Worm (Caenorhabditis elegans) whole organism, L4 larva: ENCODE results near the gene R11G10.3.

Experiments
- F26F4.8 ChIP-seq: fragments of 200-800 bp; sonication (Bioruptor generic); conservative IDR thresholded peaks from 2 replicates; pipeline ENCODE4 v1.3.6; 2022; ENCODE audit warnings: missing genetic modification characterization, missing compliant biosample characterization
- T20F7.1 ChIP-seq: fragments of 200-800 bp; sonication (Bioruptor generic); optimal IDR thresholded peaks from 2 replicates; lab custom pipeline; 2018; ENCODE audit warnings: mild to moderate bottlenecking, missing genetic modification characterization, missing compliant biosample characterization
- T26A8.4 ChIP-seq: fragments of 200-800 bp; sonication (Bioruptor generic); IDR thresholded peaks from 2 replicates; pipeline ENCODE4 v1.3.6; 2022; ENCODE audit warnings: missing genetic modification characterization, missing compliant biosample characterization
- ZK337.2 ChIP-seq: fragments of 200-800 bp; sonication (Bioruptor generic); IDR thresholded peaks from 2 replicates; pipeline ENCODE4 v1.3.6; 2022; ENCODE audit warnings: missing genetic modification reagents, missing genetic modification characterization, missing compliant biosample characterization
- aha-1 ChIP-seq: fragments of 150-350 bp; peaks from one replicate; lab custom pipeline; 2014; ENCODE audit warnings: missing biosample characterization, missing genetic modification characterization
- arid-1 ChIP-seq: fragments of 200-800 bp; sonication (Bioruptor generic); conservative IDR thresholded peaks from 2 replicates; pipeline ENCODE4 v1.3.6; 2022; ENCODE audit warnings: missing genetic modification reagents, missing genetic modification characterization, missing compliant biosample characterization
- ceh-32 ChIP-seq: sonication (generic microtip); optimal IDR thresholded peaks from 2 replicates; lab custom pipeline; 2016; ENCODE audit warnings: mild to moderate bottlenecking, missing genetic modification characterization, missing compliant biosample characterization; ENCODE audit not compliant: poor library complexity
- ctbp-1 ChIP-seq: fragments of 200-800 bp; sonication (Bioruptor generic); IDR thresholded peaks from 2 replicates; pipeline ENCODE4 v1.3.6; 2022; ENCODE audit warnings: missing genetic modification reagents, missing genetic modification characterization, missing compliant biosample characterization
- daf-12 ChIP-seq: fragments of 150-350 bp; optimal IDR thresholded peaks from 2 replicates; lab custom pipeline; 2014; ENCODE audit warnings: missing biosample characterization, missing genetic modification reagents, missing genetic modification characterization
- daf-16 ChIP-seq, 3 experiments: sonication (generic microtip); optimal IDR thresholded peaks; 2 replicates each; lab custom pipeline; 2016 to 2017; ENCODE audit warnings: missing genetic modification characterization in 3 of 3, missing genetic modification reagents in 3 of 3, mild to moderate bottlenecking in 2 of 3, missing compliant biosample characterization in 2 of 3, missing biosample characterization in 1 of 3, moderate library complexity in 1 of 3
- daf-19 ChIP-seq: fragments of 200-800 bp; sonication (Bioruptor generic); conservative IDR thresholded peaks from 2 replicates; pipeline ENCODE4 v1.3.6; 2022; ENCODE audit warnings: missing genetic modification characterization, missing compliant biosample characterization
- daf-8 ChIP-seq: fragments of 200-800 bp; sonication (Bioruptor generic); IDR thresholded peaks from 2 replicates; pipeline ENCODE4 v1.3.6; 2022; ENCODE audit warnings: missing genetic modification characterization, missing compliant biosample characterization
- dmd-6 ChIP-seq: fragments of 200-800 bp; sonication (Bioruptor generic); IDR thresholded peaks from 2 replicates; pipeline ENCODE4 v1.3.6; 2022; ENCODE audit warnings: missing genetic modification reagents, missing genetic modification characterization, missing compliant biosample characterization
- dmd-8 ChIP-seq: fragments of 200-800 bp; sonication (Bioruptor generic); IDR thresholded peaks from 2 replicates; pipeline ENCODE4 v1.3.6; 2022; ENCODE audit warnings: missing genetic modification characterization, missing compliant biosample characterization
- fos-1 ChIP-seq: fragments of 150-350 bp; optimal IDR thresholded peaks from 2 replicates; lab custom pipeline; 2014; ENCODE audit warnings: missing biosample characterization, missing genetic modification characterization
- hif-1 ChIP-seq, 2 experiments: sonication (generic microtip); optimal IDR thresholded peaks; 2 replicates each; lab custom pipeline; 2016 to 2017; ENCODE audit warnings: missing compliant biosample characterization in 2 of 2, missing genetic modification characterization in 2 of 2, missing genetic modification reagents in 2 of 2, missing genotype in 2 of 2, mild to moderate bottlenecking in 1 of 2
- hlh-11 ChIP-seq: fragments of 200-800 bp; sonication (Bioruptor generic); optimal IDR thresholded peaks from 2 replicates; lab custom pipeline; 2018; ENCODE audit warnings: mild to moderate bottlenecking, missing genetic modification characterization, missing compliant biosample characterization
- jun-1 ChIP-seq: fragments of 150-350 bp; optimal IDR thresholded peaks from 2 replicates; lab custom pipeline; 2014; ENCODE audit warnings: missing biosample characterization, missing genetic modification reagents, missing genetic modification characterization
- lim-7 ChIP-seq: fragments of 200-800 bp; sonication (Bioruptor generic); IDR thresholded peaks from 2 replicates; pipeline ENCODE4 v1.3.6; 2022; ENCODE audit warnings: missing genetic modification characterization, missing compliant biosample characterization
- lin-1 ChIP-seq: fragments of 200-800 bp; sonication (Bioruptor generic); IDR thresholded peaks from 2 replicates; pipeline ENCODE4 v1.3.6; 2022; ENCODE audit warnings: missing genetic modification reagents, missing genetic modification characterization, missing compliant biosample characterization
- lin-29 ChIP-seq: fragments of 200-800 bp; sonication (Bioruptor generic); IDR thresholded peaks from 2 replicates; pipeline ENCODE4 v1.3.6; 2022; ENCODE audit warnings: missing genetic modification reagents, missing genetic modification characterization, missing compliant biosample characterization
- lsy-2 ChIP-seq, 2 experiments: fragments of 150-350 bp in 1 of 2; sonication (generic microtip) in 1 of 2; optimal IDR thresholded peaks; 2 replicates each; lab custom pipeline; 2014 to 2017; ENCODE audit warnings: missing biosample characterization in 2 of 2, missing genetic modification characterization in 2 of 2
- madf-5 ChIP-seq, 2 experiments: fragments of 200-800 bp; sonication (Bioruptor generic); IDR thresholded peaks; 2 replicates each; pipeline ENCODE4 v1.3.6; 2022; ENCODE audit warnings: missing compliant biosample characterization in 2 of 2, missing genetic modification characterization in 2 of 2
- madf-9 ChIP-seq: fragments of 200-800 bp; sonication (Bioruptor generic); conservative IDR thresholded peaks from 2 replicates; pipeline ENCODE4 v1.3.6; 2022; ENCODE audit warnings: missing genetic modification reagents, missing genetic modification characterization, missing compliant biosample characterization
- mdl-1 ChIP-seq, 2 experiments: fragments of 150-350 bp in 1 of 2; sonication (generic microtip) in 1 of 2; optimal IDR thresholded peaks; 2 replicates each; lab custom pipeline; 2014 to 2017; ENCODE audit warnings: missing biosample characterization in 2 of 2, missing genetic modification characterization in 2 of 2
- mep-1 ChIP-seq: fragments of 150-350 bp; sonication (generic microtip); optimal IDR thresholded peaks from 3 replicates; lab custom pipeline; 2014; ENCODE audit warnings: missing biosample characterization, missing genetic modification characterization
- nhr-10 ChIP-seq: fragments of 150-350 bp; optimal IDR thresholded peaks from 2 replicates; lab custom pipeline; 2014; ENCODE audit warnings: missing biosample characterization, missing genetic modification characterization
- nhr-102 ChIP-seq: sonication (generic microtip); optimal IDR thresholded peaks from 2 replicates; lab custom pipeline; 2016; ENCODE audit warnings: mild to moderate bottlenecking, missing genetic modification characterization, moderate library complexity, missing compliant biosample characterization
- nhr-11 ChIP-seq: fragments of 150-350 bp; optimal IDR thresholded peaks from 2 replicates; lab custom pipeline; 2014; ENCODE audit warnings: missing biosample characterization, missing genetic modification characterization
- nhr-111 ChIP-seq: fragments of 200-800 bp; sonication (Bioruptor generic); optimal IDR thresholded peaks from 2 replicates; lab custom pipeline; 2018; ENCODE audit warnings: mild to moderate bottlenecking, missing genetic modification characterization, missing compliant biosample characterization
- nhr-48 ChIP-seq: sonication (generic microtip); optimal IDR thresholded peaks from 2 replicates; lab custom pipeline; 2016; ENCODE audit warnings: mild to moderate bottlenecking, missing genetic modification characterization, missing compliant biosample characterization
- nhr-76 ChIP-seq: fragments of 150-350 bp; optimal IDR thresholded peaks from 2 replicates; lab custom pipeline; 2014; ENCODE audit warnings: missing biosample characterization, missing genetic modification characterization
- nhr-77 ChIP-seq: fragments of 150-350 bp; optimal IDR thresholded peaks from 2 replicates; lab custom pipeline; 2014; ENCODE audit warnings: missing biosample characterization, missing genetic modification characterization
- pqm-1 ChIP-seq: sonication (generic microtip); optimal IDR thresholded peaks from 2 replicates; lab custom pipeline; 2017; ENCODE audit warnings: missing biosample characterization, missing genetic modification characterization
- saeg-2 ChIP-seq: fragments of 200-800 bp; sonication (Bioruptor generic); IDR thresholded peaks from 2 replicates; pipeline ENCODE4 v1.3.6; 2022; ENCODE audit warnings: missing genetic modification reagents, missing genetic modification characterization, missing compliant biosample characterization
- set-16 ChIP-seq: fragments of 200-800 bp; sonication (Bioruptor generic); IDR thresholded peaks from 2 replicates; pipeline ENCODE4 v1.3.6; 2022; ENCODE audit warnings: missing genetic modification reagents, missing genetic modification characterization, missing compliant biosample characterization
- snpc-4 ChIP-seq: fragments of 150-350 bp; optimal IDR thresholded peaks from 2 replicates; lab custom pipeline; 2014; ENCODE audit warnings: missing biosample characterization, missing genetic modification characterization
- spr-3 ChIP-seq: fragments of 200-800 bp; sonication (Bioruptor generic); optimal IDR thresholded peaks from 2 replicates; lab custom pipeline; 2018; ENCODE audit warnings: mild to moderate bottlenecking, missing genetic modification characterization, missing compliant biosample characterization
- tra-1 ChIP-seq: fragments of 200-800 bp; sonication (Bioruptor generic); IDR thresholded peaks from 2 replicates; pipeline ENCODE4 v1.3.6; 2022; ENCODE audit warnings: missing genetic modification reagents, missing genetic modification characterization, missing compliant biosample characterization
- unc-130 ChIP-seq: sonication (generic microtip); optimal IDR thresholded peaks from 2 replicates; lab custom pipeline; 2016; ENCODE audit warnings: missing genetic modification reagents, missing genetic modification characterization, missing compliant biosample characterization
- unc-62 ChIP-seq, 3 experiments: fragments of 150-350 bp in 1 of 3; sonication (generic microtip); optimal IDR thresholded peaks in 2 of 3; peaks in 1 of 3; 1 replicate in 1 of 3; 2 replicates in 2 of 3; lab custom pipeline; 2014 to 2017; ENCODE audit warnings: missing biosample characterization in 3 of 3, missing genetic modification characterization in 3 of 3, missing genetic modification reagents in 3 of 3, missing genotype in 1 of 3
- ztf-11 ChIP-seq: fragments of 150-350 bp; optimal IDR thresholded peaks from 2 replicates; lab custom pipeline; 2014; ENCODE audit warnings: missing biosample characterization, missing genetic modification characterization

The R11G10.3 gene

ce11 chrV:13556746-13557145 is 33.5 kb downstream of the R11G10.3 start, which contains the start of gene cav-2 (continued):
- TF ChIP-seq T20F7.1 (GFP tag; lab: Kevin White, UChicago) (peak; percentile 80), lsy-2 (tag; optimal IDR thresholded peaks at IDR 0.05; lab: Kevin White, UChicago) (peak in 1 of 2 experiments; percentile 82), ctbp-1 (no peak), unc-62 (GFP tag; optimal IDR thresholded peaks at IDR 0.05 in 1 of 2; lab: Kevin White, UChicago) (no peak), unc-62 (tag; optimal IDR thresholded peaks at IDR 0.05; lab: Kevin White, UChicago) (no peak), mep-1 (peak; percentile 71), fos-1 (no peak), hif-1 (tag; optimal IDR thresholded peaks at IDR 0.05; lab: Kevin White, UChicago) (peak in 1 of 2 experiments; percentile 89), nhr-11 (tag; lab: Kevin White, UChicago) (no peak), daf-12 (tag; lab: Kevin White, UChicago) (no peak), nhr-111 (GFP tag; lab: Kevin White, UChicago) (no peak), nhr-102 (tag; lab: Kevin White, UChicago) (peak; percentile 63), dmd-8 (GFP tag; lab: Robert Waterston, UW) (no peak), tra-1 (peak; percentile 81), dmd-6 (GFP tag; lab: Robert Waterston, UW) (peak; percentile 86), ZK337.2 (peak; percentile 87), unc-130 (GFP tag; lab: Kevin White, UChicago) (peak; percentile 97), hlh-11 (peak; percentile 84), daf-8 (GFP tag; lab: Robert Waterston, UW) (no peak), saeg-2 (GFP tag; lab: Robert Waterston, UW) (0 out of 2 replicates have a peak, but pooled peaks have one; percentile 36), daf-19 (GFP tag; lab: Robert Waterston, UW) (no peak), madf-9 (peak; percentile 76), nhr-48 (tag; lab: Kevin White, UChicago) (peak; percentile 63), ceh-32 (tag; lab: Kevin White, UChicago) (no peak), T26A8.4 (peak; percentile 54; the same call in 1 of the 2 replicates), nhr-76 (tag; lab: Kevin White, UChicago) (no peak)

- no peak for TF ChIP-seq arid-1 (GFP tag; lab: Robert Waterston, UW)
- TF ChIP-seq unc-130 (GFP tag; lab: Kevin White, UChicago): peak; percentile 19
These were observed 36.7 kb downstream of the R11G10.3 start, which contains the start of gene C56A3.8 for ce11 chrV:13559978-13560377. TSS of gene C56A3.8 (plus strand) at chrV:13560278.

- TF ChIP-seq madf-5 (GFP tag; IDR thresholded peaks at IDR 0.05; lab: Robert Waterston, UW): no peak
- TF ChIP-seq set-16: peak; percentile 90
- TF ChIP-seq, all 104 proteins: peak for 1
These were observed 39.5 kb downstream of the R11G10.3 start for ce11 chrV:13562748-13563147.

- TF ChIP-seq nhr-48 (tag; lab: Kevin White, UChicago): no peak
- peak in 1 of 2 experiments; percentile 87 for TF ChIP-seq unc-62 (GFP tag; optimal IDR thresholded peaks at IDR 0.05 in 1 of 2; lab: Kevin White, UChicago)
- no peak for TF ChIP-seq unc-62 (tag; optimal IDR thresholded peaks at IDR 0.05; lab: Kevin White, UChicago)
These were observed 40.5 kb downstream of the R11G10.3 start, which contains the start of gene grl-17 for ce11 chrV:13563841-13564240. TSS of gene grl-17 (minus strand) at chrV:13563941.

ce11 chrV:13565197-13565596 is 41.9 kb downstream of the R11G10.3 start:
- peak; percentile 81 for TF ChIP-seq pqm-1 (tag; lab: Kevin White, UChicago)
- TF ChIP-seq dmd-6 (GFP tag; lab: Robert Waterston, UW): peak; percentile 88
- TF ChIP-seq aha-1 (tag; lab: Kevin White, UChicago): peak; percentile 74
- no peak for TF ChIP-seq ZK337.2
- peak; percentile 17 for TF ChIP-seq jun-1 (tag; lab: Kevin White, UChicago)
- no peak for TF ChIP-seq snpc-4 (tag; lab: Kevin White, UChicago)
- peak; percentile 58; the same call in 1 of the 2 replicates for TF ChIP-seq tra-1
- peak; percentile 20 for TF ChIP-seq nhr-10 (tag; lab: Kevin White, UChicago)
- TF ChIP-seq lin-29 (GFP tag; lab: Robert Waterston, UW): no peak
- TF ChIP-seq T26A8.4: peak; percentile 81
- TF ChIP-seq daf-16 (GFP tag; optimal IDR thresholded peaks at IDR 0.05; lab: Kevin White, UChicago): peak in 1 of 2 experiments; percentile 33
- peak; percentile 69 for TF ChIP-seq daf-16 (tag; optimal IDR thresholded peaks at IDR 0.05; lab: Kevin White, UChicago)
- TF ChIP-seq lin-1 (GFP tag; lab: Robert Waterston, UW): peak; percentile 54; the same call in 1 of the 2 replicates
- TF ChIP-seq F26F4.8 (GFP tag; lab: Robert Waterston, UW): no peak
- TF ChIP-seq ztf-11: no peak
- peak in 1 of 2 experiments; percentile 72 for TF ChIP-seq mdl-1 (tag; optimal IDR thresholded peaks at IDR 0.05; lab: Kevin White, UChicago)
- TF ChIP-seq lim-7 (GFP tag; lab: Robert Waterston, UW): no peak
- TF ChIP-seq nhr-77 (tag; lab: Kevin White, UChicago): peak; percentile 89
- peak; percentile 8 for TF ChIP-seq spr-3 (GFP tag; lab: Kevin White, UChicago)
- 0 out of 2 replicates have a peak, but pooled peaks have one; percentile 48 for TF ChIP-seq ctbp-1
